Worm (Caenorhabditis elegans) whole organism, early embryonic: ENCODE results near the gene wht-5.
"Not testable (repeated sequence)": the region's sequence is repeated elsewhere in the genome, so short reads cannot be mapped to it uniquely, and the experiment has no call there.

ENCODE experiments used
- B0310.2 ChIP-seq: sonication (generic microtip); optimal IDR thresholded peaks from 2 replicates; lab custom pipeline; 2016; ENCODE audit warnings: mild to moderate bottlenecking, missing genetic modification characterization, missing compliant biosample characterization
- F13C5.2 ChIP-seq: sonication (generic microtip); optimal IDR thresholded peaks from 2 replicates; lab custom pipeline; 2017; ENCODE audit warnings: mild to moderate bottlenecking, missing genetic modification characterization, inconsistent platforms, missing compliant biosample characterization
- aly-1 ChIP-seq: sonication (generic microtip); optimal IDR thresholded peaks from 2 replicates; lab custom pipeline; 2016; ENCODE audit warnings: missing genetic modification characterization, missing compliant biosample characterization
- ama-1 ChIP-seq: fragments of 150-350 bp; optimal IDR thresholded peaks from 2 replicates; lab custom pipeline; 2014
- ceh-13 ChIP-seq: fragments of 200-800 bp; sonication (Bioruptor generic); optimal IDR thresholded peaks from 2 replicates; lab custom pipeline; 2018; ENCODE audit warnings: mild to moderate bottlenecking, missing genetic modification characterization, missing compliant biosample characterization
- ceh-36 ChIP-seq: sonication (generic microtip); optimal IDR thresholded peaks from 2 replicates; lab custom pipeline; 2016; ENCODE audit warnings: missing genetic modification characterization, inconsistent platforms, missing compliant biosample characterization
- ets-7 ChIP-seq: sonication (generic microtip); optimal IDR thresholded peaks from 2 replicates; lab custom pipeline; 2016; ENCODE audit warnings: missing genotype, missing genetic modification characterization, missing compliant biosample characterization
- flt-1 ChIP-seq: fragments of 200-800 bp; sonication (Bioruptor generic); IDR thresholded peaks from 2 replicates; pipeline ENCODE4 v1.3.6; 2022; ENCODE audit warnings: missing genetic modification characterization, missing compliant biosample characterization
- hmbx-1 ChIP-seq: sonication (generic microtip); optimal IDR thresholded peaks from 2 replicates; lab custom pipeline; 2016; ENCODE audit warnings: mild to moderate bottlenecking, missing genetic modification characterization, missing compliant biosample characterization
- hmg-4 ChIP-seq: fragments of 200-800 bp; sonication (Bioruptor generic); optimal IDR thresholded peaks from 2 replicates; lab custom pipeline; 2018; ENCODE audit warnings: mild to moderate bottlenecking, missing genetic modification characterization, missing compliant biosample characterization
- hnd-1 ChIP-seq: sonication (generic microtip); optimal IDR thresholded peaks from 2 replicates; lab custom pipeline; 2016; ENCODE audit warnings: missing genetic modification characterization, missing compliant biosample characterization
- pes-1 ChIP-seq: fragments of 200-800 bp; sonication (Bioruptor generic); IDR thresholded peaks from 2 replicates; pipeline ENCODE4 v1.3.6; 2022; ENCODE audit warnings: missing genetic modification reagents, missing genetic modification characterization, missing compliant biosample characterization
- scrt-1 ChIP-seq: fragments of 200-800 bp; sonication (Bioruptor generic); IDR thresholded peaks from 2 replicates; pipeline ENCODE4 v1.3.6; 2022; ENCODE audit warnings: missing genetic modification characterization, missing compliant biosample characterization
- sea-1 ChIP-seq: fragments of 200-800 bp; sonication (Bioruptor generic); conservative IDR thresholded peaks from 2 replicates; pipeline ENCODE4 v1.3.6; 2022; ENCODE audit warnings: missing genetic modification characterization, missing compliant biosample characterization
- tbx-11 ChIP-seq: fragments of 200-800 bp; sonication (Bioruptor generic); IDR thresholded peaks from 2 replicates; pipeline ENCODE4 v1.3.6; 2022; ENCODE audit warnings: missing genetic modification characterization, missing compliant biosample characterization
- tbx-37 ChIP-seq: fragments of 200-800 bp; sonication (Bioruptor generic); conservative IDR thresholded peaks from 2 replicates; pipeline ENCODE4 v1.3.6; 2022; ENCODE audit warnings: missing genetic modification reagents, missing genetic modification characterization, missing compliant biosample characterization
- tra-4 ChIP-seq: sonication (generic microtip); optimal IDR thresholded peaks from 2 replicates; lab custom pipeline; 2017; ENCODE audit warnings: missing genetic modification characterization, missing compliant biosample characterization

wht-5 gene

DNA sequence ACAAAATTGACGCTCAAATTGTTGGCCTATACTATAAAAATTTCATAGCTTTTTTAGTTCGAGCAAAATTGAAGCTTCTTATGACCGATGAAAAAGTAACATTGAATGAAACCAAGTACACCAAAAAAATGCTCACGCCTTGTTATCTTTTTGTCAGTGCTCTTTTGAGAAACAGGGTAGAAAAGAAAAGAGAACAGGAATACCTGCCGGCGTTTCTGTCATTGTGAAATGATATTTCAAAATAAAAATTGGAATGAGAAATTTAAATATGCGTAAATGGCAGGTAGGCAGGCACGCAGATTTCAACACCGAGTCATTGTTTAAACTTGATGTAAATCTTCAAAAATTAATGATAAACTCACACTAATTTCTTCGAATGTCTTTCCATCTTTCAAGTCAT lies 32.6 kb upstream of the wht-5 start:
- TF ChIP-seq ets-7 (no peak), hmg-4 (GFP tag; lab: Kevin White, UChicago) (no peak), F13C5.2 (tag; lab: Kevin White, UChicago) (no peak), sea-1 (GFP tag; lab: Robert Waterston, UW) (no peak), flt-1 (GFP tag; lab: Robert Waterston, UW) (no peak), hmbx-1 (no peak), scrt-1 (GFP tag; lab: Robert Waterston, UW) (no peak), ceh-13 (no peak), hnd-1 (no peak), ceh-36 (tag; lab: Kevin White, UChicago) (no peak), ama-1 (lab: Kevin White, UChicago) (no peak), pes-1 (GFP tag; lab: Robert Waterston, UW) (no peak), tbx-37 (no peak), aly-1 (tag; lab: Kevin White, UChicago) (no peak), tbx-11 (GFP tag; lab: Robert Waterston, UW) (no peak), B0310.2 (tag; lab: Kevin White, UChicago) (no peak), tra-4 (tag; lab: Kevin White, UChicago) (no peak)

DNA sequence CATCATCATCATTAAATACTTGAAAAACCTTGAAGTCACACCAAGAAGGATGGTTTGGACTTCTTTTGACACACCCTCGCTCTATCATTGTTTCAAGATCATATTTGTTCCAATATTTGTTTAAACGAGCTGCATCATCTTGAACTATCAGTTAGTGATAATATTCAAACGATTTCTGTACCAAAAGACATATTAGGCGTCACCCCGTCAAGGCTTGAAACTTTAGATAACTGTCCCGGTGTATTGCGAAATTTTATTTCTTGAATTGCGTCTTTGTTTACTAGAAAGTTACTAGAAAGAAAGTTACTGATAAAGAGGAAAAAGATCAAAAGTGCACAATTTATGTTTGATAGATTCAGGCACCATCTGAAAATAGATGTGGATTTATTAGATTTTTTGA lies 31.4 kb upstream of the wht-5 start:
- TF ChIP-seq aly-1 (tag; lab: Kevin White, UChicago) (no peak), flt-1 (GFP tag; lab: Robert Waterston, UW) (no peak), hnd-1 (no peak), ets-7 (no peak), tbx-37 (no peak), sea-1 (GFP tag; lab: Robert Waterston, UW) (no peak), F13C5.2 (tag; lab: Kevin White, UChicago) (no peak), tbx-11 (GFP tag; lab: Robert Waterston, UW) (no peak), pes-1 (GFP tag; lab: Robert Waterston, UW) (no peak), scrt-1 (GFP tag; lab: Robert Waterston, UW) (no peak)

DNA sequence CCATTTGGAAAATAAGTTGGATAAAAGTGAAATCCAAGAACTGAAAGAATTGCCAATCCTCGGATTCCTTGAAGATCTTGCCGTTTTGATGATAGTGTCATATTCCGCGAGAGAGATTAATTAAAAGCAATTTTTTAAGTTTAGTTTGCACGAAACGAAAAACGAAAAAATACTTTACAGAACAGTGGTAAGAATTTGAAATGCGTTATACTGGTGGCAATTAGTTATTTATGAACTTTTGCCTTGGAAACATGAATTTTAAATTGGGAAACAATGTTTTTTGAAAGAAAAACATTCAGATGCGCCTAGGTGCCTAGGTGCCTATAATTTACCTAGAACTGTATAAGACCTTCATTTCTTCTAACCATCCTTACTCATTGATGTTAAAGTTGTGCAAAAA lies 29.7 kb upstream of the wht-5 start, which contains the start of gene oac-57:
Gene oac-57, minus strand, starts transcription at position 101 of the 400 bp plus-strand sequence.
- TF ChIP-seq tbx-37 (no peak), tra-4 (tag; lab: Kevin White, UChicago) (no peak), hmg-4 (GFP tag; lab: Kevin White, UChicago) (no peak), sea-1 (GFP tag; lab: Robert Waterston, UW) (no peak), B0310.2 (tag; lab: Kevin White, UChicago) (no peak), hmbx-1 (no peak), scrt-1 (GFP tag; lab: Robert Waterston, UW) (no peak), ceh-13 (no peak), tbx-11 (GFP tag; lab: Robert Waterston, UW) (no peak), F13C5.2 (tag; lab: Kevin White, UChicago) (no peak), ets-7 (no peak), flt-1 (GFP tag; lab: Robert Waterston, UW) (no peak), pes-1 (GFP tag; lab: Robert Waterston, UW) (no peak), hnd-1 (no peak), aly-1 (tag; lab: Kevin White, UChicago) (no peak), ama-1 (lab: Kevin White, UChicago) (no peak)

DNA sequence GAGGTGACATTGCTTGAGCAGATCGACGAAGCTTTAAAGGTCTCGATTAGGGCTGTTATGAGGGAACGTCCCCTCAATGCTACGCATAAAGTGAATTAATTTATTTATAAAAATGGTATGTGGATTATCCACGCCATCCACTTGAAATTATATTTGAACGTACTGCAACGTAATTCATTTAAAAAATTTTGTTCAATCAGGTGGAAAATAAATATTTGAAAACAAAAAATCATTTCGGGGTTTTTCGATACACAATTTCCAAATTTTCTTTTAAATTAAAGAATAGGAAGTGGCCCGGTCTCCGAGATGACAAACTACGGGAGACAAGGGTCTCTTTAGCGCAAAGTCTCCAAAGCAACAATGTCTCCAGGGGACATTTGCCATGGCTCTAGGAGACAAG lies 25.8 kb upstream of the wht-5 start, which contains the start of gene oac-58:
Gene oac-58, minus strand, starts transcription at position 101 of the 400 bp plus-strand sequence.
- TF ChIP-seq pes-1 (GFP tag; lab: Robert Waterston, UW), result no peak
- no peak for TF ChIP-seq hmbx-1
- no peak for TF ChIP-seq sea-1 (GFP tag; lab: Robert Waterston, UW)
- TF ChIP-seq tra-4 (tag; lab: Kevin White, UChicago), result no peak
- TF ChIP-seq B0310.2 (tag; lab: Kevin White, UChicago), result no peak
- TF ChIP-seq tbx-11 (GFP tag; lab: Robert Waterston, UW), result no peak
- no peak for TF ChIP-seq flt-1 (GFP tag; lab: Robert Waterston, UW)
- no peak for TF ChIP-seq scrt-1 (GFP tag; lab: Robert Waterston, UW)
- no peak for TF ChIP-seq hnd-1
- TF ChIP-seq ama-1 (lab: Kevin White, UChicago), result no peak
- no peak for TF ChIP-seq tbx-37
- no peak for TF ChIP-seq ets-7
- TF ChIP-seq ceh-36 (tag; lab: Kevin White, UChicago), result no peak
- no peak for TF ChIP-seq F13C5.2 (tag; lab: Kevin White, UChicago)
- TF ChIP-seq ceh-13, result no peak

DNA sequence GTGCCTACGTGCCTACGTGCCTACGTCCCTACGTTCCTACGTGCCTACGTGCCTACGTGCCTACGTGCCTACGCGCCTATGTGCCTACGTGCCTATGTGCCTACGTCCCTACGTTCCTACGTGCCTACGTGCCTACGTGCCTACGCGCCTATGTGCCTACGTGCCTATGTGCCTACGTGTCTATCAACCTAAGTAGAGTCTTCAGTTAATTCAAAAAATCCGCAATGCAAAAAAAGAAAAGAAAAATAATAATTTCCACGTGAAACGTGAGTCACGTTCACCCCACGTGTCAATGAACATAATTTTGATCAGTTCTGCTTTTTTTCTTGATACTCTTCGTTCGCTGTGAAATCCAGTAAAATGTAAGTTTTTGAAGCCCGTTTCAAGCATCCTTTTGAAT lies 10.4 kb upstream of the wht-5 start, which contains the start of gene F19B6.3:
Gene F19B6.3, plus strand, starts transcription at position 301 of the 400 bp plus-strand sequence.
- TF ChIP-seq ceh-36 (tag; lab: Kevin White, UChicago); tbx-11 (GFP tag; lab: Robert Waterston, UW); hnd-1: not testable (repeated sequence)

DNA sequence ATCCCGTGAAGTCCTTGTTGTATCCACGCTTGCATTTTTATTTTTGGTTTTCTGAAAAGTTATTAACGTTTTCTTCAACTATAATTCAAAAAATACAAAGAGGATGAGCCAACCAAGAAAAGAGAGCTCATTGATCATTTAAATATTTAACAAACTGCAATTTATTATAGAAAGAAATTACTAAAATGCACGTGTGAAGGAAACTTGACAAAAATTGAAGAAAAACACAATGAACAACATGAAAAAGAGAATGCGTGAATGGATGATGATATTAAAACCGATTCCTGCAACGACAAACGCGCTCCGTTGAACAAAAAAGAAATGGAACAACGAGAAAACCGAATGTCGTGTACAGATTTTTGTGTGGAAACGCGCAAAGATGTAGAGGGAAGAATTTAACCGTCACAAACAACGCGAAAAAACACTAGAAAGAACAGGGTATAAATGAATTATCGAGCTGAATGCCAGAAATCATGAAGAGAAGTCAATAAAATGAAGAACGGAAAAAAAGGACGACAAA lies 6.5 kb upstream of the wht-5 start, which contains the start of gene ufd-1:
Gene ufd-1, minus strand, starts transcription at position 51 of the 520 bp plus-strand sequence.
- TF ChIP-seq hnd-1 (no peak), tra-4 (tag; lab: Kevin White, UChicago) (no peak), B0310.2 (tag; lab: Kevin White, UChicago) (no peak), pes-1 (GFP tag; lab: Robert Waterston, UW) (no peak), hmg-4 (GFP tag; lab: Kevin White, UChicago) (no peak), flt-1 (GFP tag; lab: Robert Waterston, UW) (no peak), F13C5.2 (tag; lab: Kevin White, UChicago) (no peak), ceh-36 (tag; lab: Kevin White, UChicago) (no peak), sea-1 (GFP tag; lab: Robert Waterston, UW) (no peak), hmbx-1 (no peak), tbx-37 (no peak), aly-1 (tag; lab: Kevin White, UChicago) (no peak), ets-7 (no peak), ceh-13 (no peak), tbx-11 (GFP tag; lab: Robert Waterston, UW) (no peak), scrt-1 (GFP tag; lab: Robert Waterston, UW) (no peak), ama-1 (lab: Kevin White, UChicago) (no peak)

DNA sequence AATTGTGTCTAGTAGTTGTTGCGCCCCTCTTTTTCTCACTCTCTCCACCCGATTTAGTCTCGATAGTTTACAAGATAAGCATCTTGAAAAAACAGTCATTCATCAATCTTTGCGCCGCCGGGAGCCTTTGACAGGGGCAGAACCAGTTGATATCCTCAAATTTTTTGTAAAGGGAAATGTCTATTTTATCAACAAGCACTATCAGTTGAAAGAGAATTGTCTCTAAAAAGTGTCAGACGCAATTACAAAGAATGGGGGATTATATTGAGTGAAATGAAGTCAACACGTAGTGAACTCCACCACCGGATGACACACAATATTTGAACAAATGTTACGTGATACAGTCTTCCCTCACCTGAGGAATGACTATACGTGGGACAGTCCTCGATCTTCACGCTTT lies 3.2 kb upstream of the wht-5 start:
- TF ChIP-seq flt-1 (GFP tag; lab: Robert Waterston, UW) (no peak), ceh-36 (tag; lab: Kevin White, UChicago) (no peak), B0310.2 (tag; lab: Kevin White, UChicago) (no peak), tbx-37 (no peak), ama-1 (lab: Kevin White, UChicago) (no peak)
